Worm (Caenorhabditis elegans) whole organism, L3 larva: ENCODE results near the gene rpb-9.

Experiments
- ZK546.5 ChIP-seq: sonication (generic microtip); optimal IDR thresholded peaks from 2 replicates; lab custom pipeline; 2017; ENCODE audit warnings: missing biosample characterization, missing genetic modification characterization
- aly-2 ChIP-seq: fragments of 150-350 bp; optimal IDR thresholded peaks from 2 replicates; lab custom pipeline; 2014; ENCODE audit warnings: missing biosample characterization, missing genetic modification characterization
- ceh-16 ChIP-seq: sonication (generic microtip); optimal IDR thresholded peaks from 2 replicates; lab custom pipeline; 2017; ENCODE audit warnings: missing biosample characterization, missing genetic modification characterization
- ceh-28 ChIP-seq: fragments of 150-350 bp; optimal IDR thresholded peaks from 2 replicates; lab custom pipeline; 2014; ENCODE audit warnings: missing biosample characterization, missing genetic modification reagents, missing genetic modification characterization
- ceh-82 ChIP-seq: fragments of 150-350 bp; optimal IDR thresholded peaks from 2 replicates; lab custom pipeline; 2014; ENCODE audit warnings: missing biosample characterization, missing genetic modification characterization
- ceh-9 ChIP-seq: sonication (generic microtip); optimal IDR thresholded peaks from 2 replicates; lab custom pipeline; 2018; ENCODE audit warnings: missing biosample characterization, missing genetic modification characterization
- daf-12 ChIP-seq: fragments of 150-350 bp; optimal IDR thresholded peaks from 2 replicates; lab custom pipeline; 2014; ENCODE audit warnings: missing biosample characterization, missing genetic modification reagents, missing genetic modification characterization
- egl-27 ChIP-seq: sonication (generic microtip); optimal IDR thresholded peaks from 4 replicates; lab custom pipeline; 2017; ENCODE audit warnings: missing biosample characterization, missing genetic modification reagents, missing genetic modification characterization
- egl-5 ChIP-seq: fragments of 150-350 bp; optimal IDR thresholded peaks from 2 replicates; lab custom pipeline; 2017; ENCODE audit warnings: missing biosample characterization, missing genetic modification reagents, missing genetic modification characterization, inconsistent platforms
- elt-2 ChIP-seq: sonication (generic microtip); optimal IDR thresholded peaks from 2 replicates; lab custom pipeline; 2016; ENCODE audit warnings: missing genetic modification reagents, mild to moderate bottlenecking, missing genetic modification characterization, missing compliant biosample characterization
- eor-1 ChIP-seq, 2 experiments: fragments of 150-350 bp; optimal IDR thresholded peaks; 2 replicates each; lab custom pipeline; 2014 to 2018; ENCODE audit warnings: missing biosample characterization in 2 of 2, missing genetic modification characterization in 2 of 2
- fkh-10 ChIP-seq: sonication (generic microtip); optimal IDR thresholded peaks from 2 replicates; lab custom pipeline; 2017; ENCODE audit warnings: missing biosample characterization, missing genetic modification reagents, missing genetic modification characterization
- fos-1 ChIP-seq: fragments of 150-350 bp; optimal IDR thresholded peaks from 2 replicates; lab custom pipeline; 2014; ENCODE audit warnings: missing biosample characterization, missing genetic modification characterization
- hmg-11 ChIP-seq: sonication (generic microtip); optimal IDR thresholded peaks from 2 replicates; lab custom pipeline; 2016; ENCODE audit warnings: missing genetic modification characterization, missing compliant biosample characterization
- jun-1 ChIP-seq: fragments of 150-350 bp; optimal IDR thresholded peaks from 2 replicates; lab custom pipeline; 2014; ENCODE audit warnings: missing biosample characterization, missing genetic modification reagents, missing genetic modification characterization
- lin-15B ChIP-seq: fragments of 150-350 bp; optimal IDR thresholded peaks from 2 replicates; lab custom pipeline; 2014; ENCODE audit warnings: missing biosample characterization, missing genetic modification characterization
- lin-39 ChIP-seq: fragments of 150-350 bp; optimal IDR thresholded peaks from 2 replicates; lab custom pipeline; 2018; ENCODE audit warnings: missing biosample characterization, missing genetic modification reagents, missing genetic modification characterization
- mml-1 ChIP-seq: fragments of 150-350 bp; sonication (generic microtip); optimal IDR thresholded peaks from 3 replicates; lab custom pipeline; 2014; ENCODE audit warnings: missing biosample characterization, missing genetic modification characterization
- nfya-1 ChIP-seq: sonication (generic microtip); optimal IDR thresholded peaks from 2 replicates; lab custom pipeline; 2017; ENCODE audit warnings: missing genetic modification characterization, mild to moderate bottlenecking, missing compliant biosample characterization, antibody characterized with exemption, moderate library complexity; ENCODE audit not compliant: insufficient read depth
- nhr-12 ChIP-seq: fragments of 150-350 bp; optimal IDR thresholded peaks from 2 replicates; lab custom pipeline; 2014; ENCODE audit warnings: missing biosample characterization, missing genetic modification characterization
- nhr-23 ChIP-seq: fragments of 150-350 bp; optimal IDR thresholded peaks from 2 replicates; lab custom pipeline; 2014; ENCODE audit warnings: missing biosample characterization, missing genetic modification reagents, missing genetic modification characterization
- nhr-25 ChIP-seq: sonication (generic microtip); optimal IDR thresholded peaks from 2 replicates; lab custom pipeline; 2017; ENCODE audit warnings: missing biosample characterization, missing genetic modification characterization
- nhr-28 ChIP-seq: fragments of 150-350 bp; optimal IDR thresholded peaks from 2 replicates; lab custom pipeline; 2014; ENCODE audit warnings: missing biosample characterization, missing genetic modification characterization
- nhr-43 ChIP-seq: sonication (generic microtip); optimal IDR thresholded peaks from 2 replicates; lab custom pipeline; 2016; ENCODE audit warnings: mild to moderate bottlenecking, missing genetic modification characterization, missing compliant biosample characterization; ENCODE audit not compliant: poor library complexity, severe bottlenecking
- pha-4 ChIP-seq: fragments of 150-350 bp; optimal IDR thresholded peaks from 2 replicates; lab custom pipeline; 2014; ENCODE audit warnings: missing biosample characterization, missing genetic modification reagents, missing genetic modification characterization
- pqm-1 ChIP-seq: fragments of 150-350 bp; optimal IDR thresholded peaks from 2 replicates; lab custom pipeline; 2017; ENCODE audit warnings: missing biosample characterization, missing genetic modification characterization, inconsistent platforms
- sea-2 ChIP-seq: fragments of 150-350 bp; sonication (generic microtip); optimal IDR thresholded peaks from 4 replicates; lab custom pipeline; 2014; ENCODE audit warnings: missing biosample characterization, missing genetic modification reagents, missing genetic modification characterization
- skn-1 ChIP-seq: fragments of 150-350 bp; optimal IDR thresholded peaks from 2 replicates; lab custom pipeline; 2014; ENCODE audit warnings: missing biosample characterization, missing genetic modification characterization
- snpc-4 ChIP-seq: fragments of 150-350 bp; optimal IDR thresholded peaks from 2 replicates; lab custom pipeline; 2014; ENCODE audit warnings: missing biosample characterization, missing genetic modification characterization
- unc-39 ChIP-seq: sonication (generic microtip); optimal IDR thresholded peaks from 4 replicates; lab custom pipeline; 2017; ENCODE audit warnings: missing biosample characterization, missing genetic modification characterization
- unc-62 ChIP-seq: fragments of 150-350 bp; sonication (generic microtip); optimal IDR thresholded peaks from 4 replicates; lab custom pipeline; 2014; ENCODE audit warnings: missing biosample characterization, missing genetic modification reagents, missing genetic modification characterization
- zag-1 ChIP-seq: fragments of 150-350 bp; optimal IDR thresholded peaks from 2 replicates; lab custom pipeline; 2014; ENCODE audit warnings: missing biosample characterization, missing genetic modification characterization
- ztf-11 ChIP-seq: fragments of 150-350 bp; optimal IDR thresholded peaks from 2 replicates; lab custom pipeline; 2014; ENCODE audit warnings: missing biosample characterization, missing genetic modification characterization
- ztf-4 ChIP-seq: fragments of 150-350 bp; optimal IDR thresholded peaks from 2 replicates; lab custom pipeline; 2014; ENCODE audit warnings: missing biosample characterization, missing genetic modification characterization

Gene rpb-9

DNA sequence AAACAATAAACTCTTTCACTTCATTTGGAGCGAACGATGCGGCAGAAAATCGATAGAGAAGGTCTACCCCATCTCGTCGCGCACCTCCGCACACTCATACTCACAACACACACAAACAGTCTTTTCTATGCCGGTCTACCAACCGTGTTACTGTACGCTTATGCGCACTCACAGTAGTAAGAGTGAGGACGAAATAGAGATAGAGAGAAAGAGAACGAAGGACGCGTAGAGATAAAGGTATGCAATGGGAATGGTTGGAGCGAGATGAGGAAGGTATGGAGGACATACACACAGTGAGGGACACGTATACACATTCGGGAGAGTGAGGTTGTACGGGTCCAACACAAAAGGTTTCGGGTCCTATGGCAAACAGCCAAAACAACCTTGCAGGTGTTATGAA, 33.3 kb downstream of the rpb-9 start:
- TF ChIP-seq nhr-25 (tag; lab: Kevin White, UChicago) (peak; percentile 93), lin-15B (peak; percentile 14), lin-39 (tag; lab: Kevin White, UChicago) (peak; percentile 1), nhr-12 (no peak), ceh-9 (tag; lab: Kevin White, UChicago) (no peak), ceh-28 (tag; lab: Kevin White, UChicago) (peak; percentile 45), pqm-1 (peak; percentile 12), pha-4 (peak; percentile 73), eor-1 (tag; optimal IDR thresholded peaks at IDR 0.05; lab: Kevin White, UChicago) (no peak), unc-62 (GFP tag; lab: Kevin White, UChicago) (no peak), nfya-1 (tag; lab: Kevin White, UChicago) (peak; percentile 32), sea-2 (no peak), hmg-11 (tag; lab: Kevin White, UChicago) (peak; percentile 32), elt-2 (tag; lab: Kevin White, UChicago) (peak; percentile 31), nhr-23 (tag; lab: Kevin White, UChicago) (peak; percentile 55), mml-1 (tag; lab: Kevin White, UChicago) (no peak)

DNA sequence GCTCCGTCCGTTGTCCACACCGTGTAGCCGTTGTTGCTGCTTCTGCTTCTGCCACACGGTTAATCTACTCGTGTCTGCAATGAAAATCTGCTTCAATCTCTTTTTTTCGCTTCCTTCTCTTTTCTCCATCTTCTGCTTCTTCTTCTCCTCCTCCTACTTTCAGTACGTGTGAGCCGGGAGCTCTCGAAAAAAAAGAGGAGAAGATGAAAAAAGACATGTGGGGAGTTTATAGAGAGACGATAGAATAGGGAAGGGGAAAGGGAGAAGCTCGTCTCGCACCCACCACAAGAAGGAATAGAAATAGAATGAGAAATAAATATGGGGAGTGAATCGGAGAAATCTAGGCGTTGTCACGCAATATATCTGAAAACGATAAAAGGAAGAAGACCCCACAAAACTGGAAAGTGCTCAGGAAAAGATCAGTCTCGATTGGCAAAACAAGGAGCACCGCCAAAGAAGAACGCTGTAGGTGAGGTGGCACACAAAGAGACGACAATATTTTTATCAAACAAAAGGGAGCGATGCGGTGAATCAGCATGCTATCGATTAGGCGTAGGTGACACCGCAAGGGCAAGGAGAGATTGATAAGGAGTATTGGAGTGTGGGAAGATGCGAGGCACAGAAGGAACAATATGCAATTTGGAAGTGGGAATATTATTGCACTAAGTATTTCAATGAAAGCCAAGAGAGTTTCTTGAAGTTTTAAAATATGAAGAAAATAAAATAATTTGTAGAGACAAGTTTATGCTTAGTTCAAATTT, 34.3 kb downstream of the rpb-9 start, which contains the start of gene let-413:
Gene let-413, minus strand, starts transcription at position 76 of the 761 bp plus-strand sequence.
- peak; percentile 62 for TF ChIP-seq elt-2 (tag; lab: Kevin White, UChicago)
- no peak for TF ChIP-seq ZK546.5 (tag; lab: Kevin White, UChicago)
- TF ChIP-seq aly-2 (tag; lab: Kevin White, UChicago), result no peak
- TF ChIP-seq pha-4, result peak; percentile 47
- TF ChIP-seq sea-2, result no peak
- no peak for TF ChIP-seq unc-39 (tag; lab: Kevin White, UChicago)
- no peak for TF ChIP-seq ceh-9 (tag; lab: Kevin White, UChicago)
- TF ChIP-seq pqm-1, result peak; percentile 67
- TF ChIP-seq nfya-1 (tag; lab: Kevin White, UChicago), result peak; percentile 25

DNA sequence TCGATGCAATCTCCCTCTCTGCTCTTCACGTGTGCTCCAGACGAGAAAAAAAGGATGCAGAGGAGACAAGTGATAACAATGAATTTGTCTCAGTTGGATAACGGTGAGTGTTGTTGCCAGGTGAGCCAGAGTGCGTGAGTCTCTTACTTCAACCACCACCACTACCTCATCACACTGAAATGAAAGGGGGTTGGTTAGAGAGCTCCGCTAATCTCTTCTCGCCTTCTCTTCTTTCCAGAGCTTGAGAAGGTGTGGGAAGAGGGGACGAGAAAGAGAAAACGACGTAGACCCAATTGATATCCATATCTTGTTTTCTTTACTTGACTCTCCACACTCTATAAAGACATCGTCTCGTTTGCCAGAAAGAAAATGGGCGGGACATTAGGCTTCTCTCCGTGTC, 40.8 kb downstream of the rpb-9 start:
- TF ChIP-seq nfya-1 (tag; lab: Kevin White, UChicago) (no peak), egl-27 (tag; lab: Kevin White, UChicago) (no peak), aly-2 (tag; lab: Kevin White, UChicago) (no peak), ztf-11 (tag; lab: Kevin White, UChicago) (no peak), daf-12 (tag; lab: Kevin White, UChicago) (no peak), nhr-12 (no peak), zag-1 (tag; lab: Kevin White, UChicago) (no peak), ceh-9 (tag; lab: Kevin White, UChicago) (no peak), fos-1 (tag; lab: Kevin White, UChicago) (no peak), ztf-4 (tag; lab: Kevin White, UChicago) (no peak), jun-1 (tag; lab: Kevin White, UChicago) (no peak), egl-5 (tag; lab: Kevin White, UChicago) (no peak), lin-39 (tag; lab: Kevin White, UChicago) (no peak), fkh-10 (no peak), snpc-4 (no peak), skn-1 (tag; lab: Kevin White, UChicago) (no peak), nhr-28 (tag; lab: Kevin White, UChicago) (no peak), ceh-16 (tag; lab: Kevin White, UChicago) (no peak), unc-39 (tag; lab: Kevin White, UChicago) (no peak), nhr-43 (tag; lab: Kevin White, UChicago) (no peak)
- TF ChIP-seq, all 47 proteins: peak for 0

DNA sequence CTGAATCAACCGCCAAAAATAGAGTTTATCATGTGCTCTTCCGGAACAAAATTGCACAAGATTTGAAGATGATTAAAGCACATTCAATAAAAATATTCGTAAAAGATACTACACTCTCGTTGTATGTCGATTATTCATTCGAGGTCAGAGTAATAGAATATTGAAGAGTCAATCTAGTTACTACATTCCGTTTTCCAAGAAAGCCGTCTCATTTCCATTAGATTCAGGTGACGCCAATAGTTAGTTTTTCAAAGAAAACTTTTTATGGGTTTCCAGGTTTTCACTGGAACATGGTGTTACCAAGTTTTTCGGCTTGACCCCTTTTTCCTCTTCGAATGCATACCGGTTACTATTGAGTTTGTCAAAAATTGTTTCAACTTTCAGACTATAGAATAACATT, 41.6 kb downstream of the rpb-9 start:
- TF ChIP-seq egl-5 (tag; lab: Kevin White, UChicago) (no peak), ceh-82 (tag; lab: Kevin White, UChicago) (no peak), aly-2 (tag; lab: Kevin White, UChicago) (no peak), ztf-4 (tag; lab: Kevin White, UChicago) (no peak), ceh-16 (tag; lab: Kevin White, UChicago) (no peak), nhr-28 (tag; lab: Kevin White, UChicago) (no peak)
